Fruit fly (Drosophila melanogaster) whole organism, prepupa: ENCODE results near the gene CG34404.

ENCODE experiments used
- Sox102F ChIP-seq: fragments of 200-800 bp; sonication (Bioruptor generic); optimal IDR thresholded peaks from 2 replicates; lab custom pipeline; 2016; ENCODE audit warnings: missing biosample characterization, mild to moderate bottlenecking, missing genetic modification characterization
- pdm3 ChIP-seq: fragments of 200-800 bp; sonication (Bioruptor generic); optimal IDR thresholded peaks from 3 replicates; lab custom pipeline; 2016; ENCODE audit warnings: missing biosample characterization, missing genetic modification characterization
- spab ChIP-seq: fragments of 200-800 bp; sonication (Bioruptor generic); optimal IDR thresholded peaks from 2 replicates; lab custom pipeline; 2017; ENCODE audit warnings: missing biosample characterization, mild to moderate bottlenecking, missing genetic modification characterization, missing genetic modification reagents

DNA sequence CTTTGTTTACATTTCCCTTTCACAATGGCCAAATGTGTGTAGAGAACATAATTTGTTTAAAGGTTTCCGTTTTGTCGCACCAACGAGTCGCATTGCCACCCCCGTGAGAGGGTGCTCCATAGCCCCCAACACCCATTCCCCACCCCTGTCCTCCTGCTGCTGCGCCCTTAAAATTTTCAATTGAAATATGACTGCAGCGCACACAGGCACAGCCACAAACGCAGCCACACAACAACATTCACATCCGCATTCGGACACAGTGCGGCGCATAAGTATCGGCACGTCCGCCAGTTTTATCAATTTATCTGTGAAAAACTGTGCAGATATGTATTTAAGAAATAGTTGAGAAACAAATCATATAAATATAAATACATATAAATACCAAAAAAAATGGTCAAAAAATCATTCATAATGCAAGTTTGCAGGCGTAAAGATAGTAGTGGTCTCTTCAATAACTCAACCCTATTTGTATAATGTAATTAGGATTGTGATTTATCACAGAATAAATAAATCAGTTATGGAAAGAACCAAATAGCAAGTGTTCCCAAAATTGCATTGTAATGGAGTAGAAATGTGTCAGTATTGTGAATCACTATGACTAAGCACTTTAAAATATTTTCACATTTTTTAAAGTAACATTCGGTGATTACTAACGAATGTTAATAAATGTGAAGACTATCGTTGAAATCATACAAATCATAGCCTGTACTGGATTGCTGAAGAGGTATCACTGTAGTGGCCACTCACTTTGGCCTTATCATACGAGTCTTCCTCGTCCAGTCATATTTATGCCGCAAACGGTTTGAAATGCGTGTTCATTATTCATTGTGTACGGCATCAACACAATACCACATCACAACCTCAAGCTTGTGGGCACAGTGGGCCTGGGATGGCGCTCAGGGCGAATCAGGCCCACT lies 42.6 kb upstream of the CG34404 start:
- TF ChIP-seq Sox102F: peak; percentile 34
- TF ChIP-seq pdm3: peak; percentile 42
- TF ChIP-seq spab: no peak
